Fruit fly (Drosophila melanogaster): Measurements from ENCODE around the gene CG11686.

dm6 chr3R:13304512-13305069 lies 44.4 kb downstream of the CG11686 start:
- TF ChIP-seq EcR (GFP tag; optimal IDR thresholded peaks at IDR 0.05) (no peak), usp (GFP tag; optimal IDR thresholded peaks at IDR 0.05) (no peak), psq (optimal IDR thresholded peaks at IDR 0.05) (no peak), pan (optimal IDR thresholded peaks at IDR 0.05) (no peak), CG8478 (optimal IDR thresholded peaks at IDR 0.05) (no peak), Dll (optimal IDR thresholded peaks at IDR 0.05) (no peak)

Data from whole organism.